Fruit fly (Drosophila melanogaster) whole organism, prepupa: ENCODE results near the gene CG9541.

Source experiments
- Blimp-1 ChIP-seq: fragments of 200-800 bp; sonication (Bioruptor generic); optimal IDR thresholded peaks from 3 replicates; lab custom pipeline; 2017; ENCODE audit warnings: missing biosample characterization, missing genetic modification characterization, mild to moderate bottlenecking, moderate library complexity, missing genetic modification reagents
- CG10631 ChIP-seq: fragments of 200-800 bp; sonication (Bioruptor generic); optimal IDR thresholded peaks from 2 replicates; lab custom pipeline; 2016; ENCODE audit warnings: missing biosample characterization, missing genetic modification characterization
- CG10669 ChIP-seq: fragments of 200-800 bp; sonication (Bioruptor generic); optimal IDR thresholded peaks from 3 replicates; lab custom pipeline; 2018; ENCODE audit warnings: missing biosample characterization, mild to moderate bottlenecking, missing genetic modification characterization, moderate library complexity
- CG11294 ChIP-seq: fragments of 200-800 bp; sonication (Bioruptor generic); IDR thresholded peaks from 2 replicates; pipeline ENCODE4 v1.3.6; 2022; ENCODE audit warnings: missing biosample characterization, missing genetic modification characterization
- CG11762 ChIP-seq: fragments of 200-800 bp; sonication (Bioruptor generic); optimal IDR thresholded peaks from 3 replicates; lab custom pipeline; 2016; ENCODE audit warnings: missing biosample characterization, missing genetic modification characterization; ENCODE audit not compliant: insufficient read depth
- CG11902 ChIP-seq: fragments of 200-800 bp; sonication (Bioruptor generic); optimal IDR thresholded peaks from 3 replicates; lab custom pipeline; 2016; ENCODE audit warnings: missing biosample characterization, missing genetic modification characterization
- CG1621 ChIP-seq: fragments of 200-800 bp; sonication (Bioruptor generic); optimal IDR thresholded peaks from 3 replicates; lab custom pipeline; 2018; ENCODE audit warnings: missing biosample characterization, mild to moderate bottlenecking, missing genetic modification characterization
- CG16779 ChIP-seq: fragments of 200-800 bp; sonication (Bioruptor generic); optimal IDR thresholded peaks from 3 replicates; lab custom pipeline; 2017; ENCODE audit warnings: missing biosample characterization, mild to moderate bottlenecking, missing genetic modification characterization
- CG3032 ChIP-seq: fragments of 200-800 bp; optimal IDR thresholded peaks from 2 replicates; lab custom pipeline; 2019; ENCODE audit warnings: missing biosample characterization, mild to moderate bottlenecking, missing genetic modification characterization, moderate library complexity
- CG31627 ChIP-seq: fragments of 200-800 bp; sonication (Bioruptor generic); optimal IDR thresholded peaks from 3 replicates; lab custom pipeline; 2016; ENCODE audit warnings: missing biosample characterization, missing genetic modification characterization
- CG34406 ChIP-seq: fragments of 200-800 bp; sonication (Bioruptor generic); optimal IDR thresholded peaks from 3 replicates; lab custom pipeline; 2016; ENCODE audit warnings: missing biosample characterization, missing genetic modification characterization
- CG4318 ChIP-seq: fragments of 200-800 bp; sonication (Bioruptor generic); optimal IDR thresholded peaks from 3 replicates; lab custom pipeline; 2017; ENCODE audit warnings: missing biosample characterization, mild to moderate bottlenecking, missing genetic modification characterization
- CG6163 ChIP-seq: fragments of 200-800 bp; sonication (Bioruptor generic); IDR thresholded peaks from 3 replicates; pipeline ENCODE4 v1.3.6; 2022; ENCODE audit warnings: missing biosample characterization, missing genetic modification characterization
- CG6792 ChIP-seq: fragments of 200-800 bp; sonication (Bioruptor generic); optimal IDR thresholded peaks from 3 replicates; lab custom pipeline; 2016; ENCODE audit warnings: missing biosample characterization, missing genetic modification characterization
- CG6808 ChIP-seq: fragments of 200-800 bp; sonication (Bioruptor generic); optimal IDR thresholded peaks from 3 replicates; lab custom pipeline; 2017; ENCODE audit warnings: missing biosample characterization, missing genetic modification characterization, mild to moderate bottlenecking, moderate library complexity, missing genetic modification reagents
- CG7368 ChIP-seq: fragments of 200-800 bp; sonication (Bioruptor generic); optimal IDR thresholded peaks from 3 replicates; lab custom pipeline; 2016; ENCODE audit warnings: missing biosample characterization, missing genetic modification characterization
- CG8119 ChIP-seq: fragments of 200-800 bp; sonication (Bioruptor generic); IDR thresholded peaks from 3 replicates; pipeline ENCODE4 v1.3.6; 2022; ENCODE audit warnings: missing biosample characterization, missing genetic modification characterization
- CG8319 ChIP-seq: fragments of 200-800 bp; sonication (Bioruptor generic); optimal IDR thresholded peaks from 3 replicates; lab custom pipeline; 2016; ENCODE audit warnings: missing biosample characterization, missing genetic modification characterization
- CG9139 ChIP-seq: fragments of 200-800 bp; sonication (Bioruptor generic); optimal IDR thresholded peaks from 3 replicates; lab custom pipeline; 2017; ENCODE audit warnings: missing biosample characterization, mild to moderate bottlenecking, missing genetic modification characterization
- Eip75B ChIP-seq: fragments of 200-800 bp; sonication (Bioruptor generic); optimal IDR thresholded peaks from 3 replicates; lab custom pipeline; 2016; ENCODE audit warnings: missing biosample characterization, missing genetic modification characterization
- Eip78C ChIP-seq: fragments of 200-800 bp; sonication (Bioruptor generic); peaks from one replicate; lab custom pipeline; 2016; ENCODE audit warnings: missing biosample characterization, missing genetic modification characterization
- Eip93F ChIP-seq: fragments of 200-800 bp; sonication (Bioruptor generic); optimal IDR thresholded peaks from 2 replicates; lab custom pipeline; 2016; ENCODE audit warnings: missing biosample characterization, mild to moderate bottlenecking, missing genetic modification characterization
- Ets21C ChIP-seq: fragments of 200-800 bp; sonication (Bioruptor generic); optimal IDR thresholded peaks from 3 replicates; lab custom pipeline; 2016; ENCODE audit warnings: missing biosample characterization, missing genetic modification characterization
- Ets96B ChIP-seq: fragments of 200-800 bp; optimal IDR thresholded peaks from 2 replicates; lab custom pipeline; 2019; ENCODE audit warnings: missing biosample characterization, mild to moderate bottlenecking, missing genetic modification characterization, moderate library complexity
- Gug ChIP-seq: fragments of 200-800 bp; sonication (Bioruptor generic); IDR thresholded peaks from 2 replicates; pipeline ENCODE4 v1.3.6; 2022; ENCODE audit warnings: missing biosample characterization, missing genetic modification characterization
- Hr39 ChIP-seq: fragments of 200-800 bp; sonication (Bioruptor generic); optimal IDR thresholded peaks from 2 replicates; lab custom pipeline; 2016; ENCODE audit warnings: missing biosample characterization, missing genetic modification characterization
- Hr4 ChIP-seq: fragments of 200-800 bp; sonication (Bioruptor generic); optimal IDR thresholded peaks from 3 replicates; lab custom pipeline; 2016; ENCODE audit warnings: missing biosample characterization, missing genetic modification characterization
- Lpt ChIP-seq: fragments of 200-800 bp; sonication (Bioruptor generic); optimal IDR thresholded peaks from 3 replicates; lab custom pipeline; 2016; ENCODE audit warnings: missing biosample characterization, missing genetic modification characterization
- Met ChIP-seq: fragments of 200-800 bp; sonication (Bioruptor generic); optimal IDR thresholded peaks from 3 replicates; lab custom pipeline; 2016; ENCODE audit warnings: missing biosample characterization, missing genetic modification characterization
- OdsH ChIP-seq: fragments of 200-800 bp; sonication (Bioruptor generic); optimal IDR thresholded peaks from 3 replicates; lab custom pipeline; 2016; ENCODE audit warnings: missing biosample characterization, missing genetic modification characterization
- Smox ChIP-seq: fragments of 200-800 bp; sonication (Bioruptor generic); optimal IDR thresholded peaks from 3 replicates; lab custom pipeline; 2016; ENCODE audit warnings: missing biosample characterization, missing genetic modification characterization
- Sox14 ChIP-seq: fragments of 200-800 bp; sonication (Bioruptor generic); optimal IDR thresholded peaks from 3 replicates; lab custom pipeline; 2016; ENCODE audit warnings: missing biosample characterization, missing genetic modification characterization
- achi ChIP-seq: fragments of 200-800 bp; sonication (Bioruptor generic); optimal IDR thresholded peaks from 3 replicates; lab custom pipeline; 2016; ENCODE audit warnings: missing biosample characterization, missing genetic modification characterization
- acj6 ChIP-seq: fragments of 200-800 bp; sonication (Bioruptor generic); optimal IDR thresholded peaks from 3 replicates; lab custom pipeline; 2016; ENCODE audit warnings: missing biosample characterization, missing genetic modification characterization
- cyc ChIP-seq: fragments of 200-800 bp; sonication (Bioruptor generic); optimal IDR thresholded peaks from 3 replicates; lab custom pipeline; 2016; ENCODE audit warnings: missing biosample characterization, missing genetic modification characterization
- dac ChIP-seq: fragments of 200-800 bp; sonication (Bioruptor generic); optimal IDR thresholded peaks from 2 replicates; lab custom pipeline; 2017; ENCODE audit warnings: missing biosample characterization, mild to moderate bottlenecking, missing genetic modification characterization
- dsx ChIP-seq: fragments of 200-800 bp; optimal IDR thresholded peaks from 3 replicates; lab custom pipeline; 2019; ENCODE audit warnings: missing biosample characterization, mild to moderate bottlenecking, missing genetic modification characterization, moderate library complexity; ENCODE audit not compliant: poor library complexity, severe bottlenecking
- eg ChIP-seq: fragments of 200-800 bp; sonication (Bioruptor generic); IDR thresholded peaks from 3 replicates; pipeline ENCODE4 v1.3.6; 2022; ENCODE audit warnings: missing biosample characterization, missing genetic modification characterization
- esn ChIP-seq: fragments of 200-800 bp; sonication (Bioruptor generic); optimal IDR thresholded peaks from 2 replicates; lab custom pipeline; 2016; ENCODE audit warnings: missing biosample characterization, mild to moderate bottlenecking, missing genetic modification characterization, moderate library complexity
- fd59A ChIP-seq: fragments of 200-800 bp; sonication (Bioruptor generic); optimal IDR thresholded peaks from 2 replicates; lab custom pipeline; 2017; ENCODE audit warnings: missing biosample characterization, mild to moderate bottlenecking, missing genetic modification characterization, missing genetic modification reagents
- fd85E ChIP-seq: fragments of 200-800 bp; sonication (Bioruptor generic); optimal IDR thresholded peaks from 3 replicates; lab custom pipeline; 2016; ENCODE audit warnings: missing biosample characterization, missing genetic modification characterization
- lz ChIP-seq: fragments of 200-800 bp; sonication (Bioruptor generic); optimal IDR thresholded peaks from 3 replicates; lab custom pipeline; 2016; ENCODE audit warnings: missing biosample characterization, missing genetic modification characterization
- net ChIP-seq: fragments of 200-800 bp; sonication (Bioruptor generic); optimal IDR thresholded peaks from 3 replicates; lab custom pipeline; 2016; ENCODE audit warnings: missing biosample characterization, missing genetic modification characterization
- pdm3 ChIP-seq: fragments of 200-800 bp; sonication (Bioruptor generic); optimal IDR thresholded peaks from 3 replicates; lab custom pipeline; 2016; ENCODE audit warnings: missing biosample characterization, missing genetic modification characterization
- salr ChIP-seq, 2 experiments: fragments of 200-800 bp; sonication (Bioruptor generic); optimal IDR thresholded peaks; 3 replicates each; lab custom pipeline; 2016 to 2018; ENCODE audit warnings: missing biosample characterization in 2 of 2, missing genetic modification characterization in 2 of 2, mild to moderate bottlenecking in 1 of 2
- spab ChIP-seq: fragments of 200-800 bp; sonication (Bioruptor generic); optimal IDR thresholded peaks from 2 replicates; lab custom pipeline; 2017; ENCODE audit warnings: missing biosample characterization, mild to moderate bottlenecking, missing genetic modification characterization, missing genetic modification reagents
- svp ChIP-seq: fragments of 200-800 bp; sonication (Bioruptor generic); peaks from one replicate; lab custom pipeline; 2016; ENCODE audit warnings: missing biosample characterization, missing genetic modification characterization
- vri ChIP-seq: fragments of 200-800 bp; sonication (Bioruptor generic); optimal IDR thresholded peaks from 3 replicates; lab custom pipeline; 2016; ENCODE audit warnings: missing biosample characterization, mild to moderate bottlenecking, missing genetic modification characterization

The CG9541 gene

dm6 chr2L:8962254-8962653 is 13.0 kb downstream of the CG9541 start, which contains the start of the genes CG9525 and CG32985:
Gene CG9525, minus strand, starts transcription at chr2L:8962354.
Gene CG32985, plus strand, starts transcription at chr2L:8962533.
- TF ChIP-seq eg (GFP tag; lab: Robert Waterston, UW) (no peak), Hr39 (GFP tag; lab: Kevin White, UChicago) (no peak), acj6 (GFP tag; lab: Kevin White, UChicago) (no peak), Lpt (no peak), Ets21C (no peak), Blimp-1 (GFP tag; lab: Kevin White, UChicago) (no peak), CG7368 (GFP tag; lab: Kevin White, UChicago) (no peak), cyc (GFP tag; lab: Kevin White, UChicago) (no peak), vri (GFP tag; lab: Kevin White, UChicago) (no peak), dac (GFP tag; lab: Kevin White, UChicago) (no peak), Met (GFP tag; lab: Kevin White, UChicago) (no peak), CG6792 (GFP tag; lab: Kevin White, UChicago) (no peak), CG6808 (GFP tag; lab: Kevin White, UChicago) (no peak), CG9139 (no peak)
- TF ChIP-seq, all 60 proteins: peak for 0

dm6 chr2L:8959001-8959461 is 16.2 kb downstream of the CG9541 start, which contains the start of gene CG31886:
Gene CG31886, minus strand, starts transcription at chr2L:8959051.
- no peak for TF ChIP-seq lz (GFP tag; lab: Kevin White, UChicago)
- TF ChIP-seq CG6808 (GFP tag; lab: Kevin White, UChicago), result no peak
- TF ChIP-seq CG6163, result no peak
- no peak for TF ChIP-seq CG8319 (GFP tag; lab: Kevin White, UChicago)
- no peak for TF ChIP-seq Lpt
- TF ChIP-seq Sox14 (GFP tag; lab: Kevin White, UChicago), result no peak
- TF ChIP-seq vri (GFP tag; lab: Kevin White, UChicago), result no peak
- no peak for TF ChIP-seq dsx
- TF ChIP-seq CG31627 (GFP tag; lab: Kevin White, UChicago), result no peak
- TF ChIP-seq CG9139, result no peak
- TF ChIP-seq CG11762 (GFP tag; lab: Kevin White, UChicago), result no peak
- TF ChIP-seq dac (GFP tag; lab: Kevin White, UChicago), result no peak
- peak; percentile 27 for TF ChIP-seq CG10631 (GFP tag; lab: Kevin White, UChicago)
- TF ChIP-seq CG1621 (tag; lab: Kevin White, UChicago), result no peak
- TF ChIP-seq Hr4 (GFP tag; lab: Kevin White, UChicago), result peak; percentile 15
- no peak for TF ChIP-seq cyc (GFP tag; lab: Kevin White, UChicago)
- peak; percentile 1 for TF ChIP-seq CG10669
- TF ChIP-seq esn (GFP tag; lab: Kevin White, UChicago), result no peak
- peak; percentile 44 for TF ChIP-seq CG11294 (GFP tag; lab: Robert Waterston, UW)
- no peak for TF ChIP-seq Eip93F (GFP tag; lab: Kevin White, UChicago)
- TF ChIP-seq Ets96B (tag; lab: Kevin White, UChicago), result no peak
- no peak for TF ChIP-seq Hr39 (GFP tag; lab: Kevin White, UChicago)
- TF ChIP-seq pdm3 (GFP tag; lab: Kevin White, UChicago), result peak; percentile 25
- TF ChIP-seq Smox (GFP tag; lab: Kevin White, UChicago), result no peak
- no peak for TF ChIP-seq CG34406
- peak; percentile 29 for TF ChIP-seq CG16779 (tag; lab: Kevin White, UChicago)
- peak; percentile 56 for TF ChIP-seq OdsH
- TF ChIP-seq Gug (GFP tag; lab: Robert Waterston, UW), result no peak; the same call in 1 of the 2 replicates
- TF ChIP-seq CG4318, result peak; percentile 17
- TF ChIP-seq salr (GFP tag; optimal IDR thresholded peaks at IDR 0.05; lab: Kevin White, UChicago), result peak in 1 of 2 experiments; percentile 11
- TF ChIP-seq Eip78C, result no peak
- TF ChIP-seq Eip75B (GFP tag; lab: Kevin White, UChicago), result no peak
- TF ChIP-seq achi (GFP tag; lab: Kevin White, UChicago), result peak; percentile 45
- TF ChIP-seq spab (GFP tag; lab: Kevin White, UChicago), result no peak
- no peak for TF ChIP-seq CG6792 (GFP tag; lab: Kevin White, UChicago)
- no peak for TF ChIP-seq net
- peak; percentile 84; the same call in 2 of the 3 replicates for TF ChIP-seq CG8119 (GFP tag; lab: Robert Waterston, UW)
- peak; percentile 10 for TF ChIP-seq acj6 (GFP tag; lab: Kevin White, UChicago)
- TF ChIP-seq fd85E (GFP tag; lab: Kevin White, UChicago), result no peak
- peak; percentile 24 for TF ChIP-seq svp (GFP tag; lab: Kevin White, UChicago)
- TF ChIP-seq CG11902, result no peak
- no peak for TF ChIP-seq fd59A (GFP tag; lab: Kevin White, UChicago)
- TF ChIP-seq CG7368 (GFP tag; lab: Kevin White, UChicago), result no peak
- no peak for TF ChIP-seq CG3032 (tag; lab: Kevin White, UChicago)
- TF ChIP-seq Met (GFP tag; lab: Kevin White, UChicago), result no peak
